Fruit fly (Drosophila melanogaster): ENCODE measurements around the gene Muc26B.
A peak's percentile ranks its signal among the peaks of the same experiment; 100 is the strongest.

- peak; percentile 61; the same call in 1 of the 2 replicates for TF ChIP-seq CG32121 (GFP tag; IDR thresholded peaks at IDR 0.05)
- no peak for TF ChIP-seq EcR (GFP tag; optimal IDR thresholded peaks at IDR 0.05)
- TF ChIP-seq Pif1B (GFP tag; optimal IDR thresholded peaks at IDR 0.05) = peak; percentile 59
- TF ChIP-seq CG4496 (GFP tag; IDR thresholded peaks at IDR 0.05) = peak; percentile 83
- TF ChIP-seq fd96Ca (GFP tag; IDR thresholded peaks at IDR 0.05) = peak; percentile 84
- peak; percentile 72 for TF ChIP-seq CG9948 (tag; optimal IDR thresholded peaks at IDR 0.05)
- peak; percentile 75 for TF ChIP-seq Ets98B (GFP tag; IDR thresholded peaks at IDR 0.05)
- peak; percentile 68 for TF ChIP-seq rn (GFP tag; IDR thresholded peaks at IDR 0.05)
- TF ChIP-seq CG14655 (GFP tag; optimal IDR thresholded peaks at IDR 0.05) = peak; percentile 87
- TF ChIP-seq CG15710 (tag; optimal IDR thresholded peaks at IDR 0.05) = peak; percentile 59
- 0 out of 2 replicates have a peak, but pooled peaks have one; percentile 24 for TF ChIP-seq CG10348 (GFP tag; IDR thresholded peaks at IDR 0.05)
- peak; percentile 79 for TF ChIP-seq CG8159 (tag; optimal IDR thresholded peaks at IDR 0.05)
- TF ChIP-seq gl (tag; optimal IDR thresholded peaks at IDR 0.05) = peak; percentile 60
Observed at dm6 chr2L:6197773-6198172, 46.0 kb downstream of the Muc26B start.
